Fruit fly (Drosophila melanogaster) whole organism, prepupa: ENCODE results near the gene CG46320.

Source experiments
- Blimp-1 ChIP-seq: fragments of 200-800 bp; sonication (Bioruptor generic); optimal IDR thresholded peaks from 3 replicates; lab custom pipeline; 2017; ENCODE audit warnings: missing biosample characterization, missing genetic modification characterization, mild to moderate bottlenecking, moderate library complexity, missing genetic modification reagents
- CG10631 ChIP-seq: fragments of 200-800 bp; sonication (Bioruptor generic); optimal IDR thresholded peaks from 2 replicates; lab custom pipeline; 2016; ENCODE audit warnings: missing biosample characterization, missing genetic modification characterization
- CG10669 ChIP-seq: fragments of 200-800 bp; sonication (Bioruptor generic); optimal IDR thresholded peaks from 3 replicates; lab custom pipeline; 2018; ENCODE audit warnings: missing biosample characterization, mild to moderate bottlenecking, missing genetic modification characterization, moderate library complexity
- CG11762 ChIP-seq: fragments of 200-800 bp; sonication (Bioruptor generic); optimal IDR thresholded peaks from 3 replicates; lab custom pipeline; 2016; ENCODE audit warnings: missing biosample characterization, missing genetic modification characterization; ENCODE audit not compliant: insufficient read depth
- CG15336 ChIP-seq: fragments of 200-800 bp; sonication (Bioruptor generic); IDR thresholded peaks from 2 replicates; pipeline ENCODE4 v1.3.6; 2022; ENCODE audit warnings: missing biosample characterization, missing genetic modification characterization
- CG1621 ChIP-seq: fragments of 200-800 bp; sonication (Bioruptor generic); optimal IDR thresholded peaks from 3 replicates; lab custom pipeline; 2018; ENCODE audit warnings: missing biosample characterization, mild to moderate bottlenecking, missing genetic modification characterization
- CG3032 ChIP-seq: fragments of 200-800 bp; optimal IDR thresholded peaks from 2 replicates; lab custom pipeline; 2019; ENCODE audit warnings: missing biosample characterization, mild to moderate bottlenecking, missing genetic modification characterization, moderate library complexity
- CG32006 ChIP-seq: fragments of 200-800 bp; sonication (Bioruptor generic); optimal IDR thresholded peaks from 3 replicates; lab custom pipeline; 2017; ENCODE audit warnings: missing biosample characterization, mild to moderate bottlenecking, missing genetic modification characterization
- CG34406 ChIP-seq: fragments of 200-800 bp; sonication (Bioruptor generic); optimal IDR thresholded peaks from 3 replicates; lab custom pipeline; 2016; ENCODE audit warnings: missing biosample characterization, missing genetic modification characterization
- CG3919 ChIP-seq: fragments of 200-800 bp; sonication (Bioruptor generic); optimal IDR thresholded peaks from 3 replicates; lab custom pipeline; 2016; ENCODE audit warnings: missing biosample characterization, missing genetic modification characterization
- CG4318 ChIP-seq: fragments of 200-800 bp; sonication (Bioruptor generic); optimal IDR thresholded peaks from 3 replicates; lab custom pipeline; 2017; ENCODE audit warnings: missing biosample characterization, mild to moderate bottlenecking, missing genetic modification characterization
- CG6163 ChIP-seq: fragments of 200-800 bp; sonication (Bioruptor generic); IDR thresholded peaks from 3 replicates; pipeline ENCODE4 v1.3.6; 2022; ENCODE audit warnings: missing biosample characterization, missing genetic modification characterization
- CG6276 ChIP-seq: fragments of 200-800 bp; sonication (Bioruptor generic); optimal IDR thresholded peaks from 2 replicates; lab custom pipeline; 2017; ENCODE audit warnings: missing biosample characterization, mild to moderate bottlenecking, missing genetic modification characterization
- CG6792 ChIP-seq: fragments of 200-800 bp; sonication (Bioruptor generic); optimal IDR thresholded peaks from 3 replicates; lab custom pipeline; 2016; ENCODE audit warnings: missing biosample characterization, missing genetic modification characterization
- CG6808 ChIP-seq: fragments of 200-800 bp; sonication (Bioruptor generic); optimal IDR thresholded peaks from 3 replicates; lab custom pipeline; 2017; ENCODE audit warnings: missing biosample characterization, missing genetic modification characterization, mild to moderate bottlenecking, moderate library complexity, missing genetic modification reagents
- CG6854 ChIP-seq: fragments of 200-800 bp; sonication (Bioruptor generic); optimal IDR thresholded peaks from 2 replicates; lab custom pipeline; 2017; ENCODE audit warnings: missing biosample characterization, mild to moderate bottlenecking, missing genetic modification characterization
- CG8119 ChIP-seq: fragments of 200-800 bp; sonication (Bioruptor generic); IDR thresholded peaks from 3 replicates; pipeline ENCODE4 v1.3.6; 2022; ENCODE audit warnings: missing biosample characterization, missing genetic modification characterization
- CG8632 ChIP-seq: fragments of 200-800 bp; sonication (Bioruptor generic); optimal IDR thresholded peaks from 3 replicates; lab custom pipeline; 2016; ENCODE audit warnings: missing biosample characterization, missing genetic modification characterization
- CG9139 ChIP-seq: fragments of 200-800 bp; sonication (Bioruptor generic); optimal IDR thresholded peaks from 3 replicates; lab custom pipeline; 2017; ENCODE audit warnings: missing biosample characterization, mild to moderate bottlenecking, missing genetic modification characterization
- Eip75B ChIP-seq: fragments of 200-800 bp; sonication (Bioruptor generic); optimal IDR thresholded peaks from 3 replicates; lab custom pipeline; 2016; ENCODE audit warnings: missing biosample characterization, missing genetic modification characterization
- Eip78C ChIP-seq: fragments of 200-800 bp; sonication (Bioruptor generic); peaks from one replicate; lab custom pipeline; 2016; ENCODE audit warnings: missing biosample characterization, missing genetic modification characterization
- Eip93F ChIP-seq: fragments of 200-800 bp; sonication (Bioruptor generic); optimal IDR thresholded peaks from 2 replicates; lab custom pipeline; 2016; ENCODE audit warnings: missing biosample characterization, mild to moderate bottlenecking, missing genetic modification characterization
- Ets96B ChIP-seq: fragments of 200-800 bp; optimal IDR thresholded peaks from 2 replicates; lab custom pipeline; 2019; ENCODE audit warnings: missing biosample characterization, mild to moderate bottlenecking, missing genetic modification characterization, moderate library complexity
- Gug ChIP-seq: fragments of 200-800 bp; sonication (Bioruptor generic); IDR thresholded peaks from 2 replicates; pipeline ENCODE4 v1.3.6; 2022; ENCODE audit warnings: missing biosample characterization, missing genetic modification characterization
- Hr38 ChIP-seq: sonication (Bioruptor generic); optimal IDR thresholded peaks from 2 replicates; lab custom pipeline; 2016; ENCODE audit warnings: missing biosample characterization, missing genetic modification characterization
- Hr39 ChIP-seq: fragments of 200-800 bp; sonication (Bioruptor generic); optimal IDR thresholded peaks from 2 replicates; lab custom pipeline; 2016; ENCODE audit warnings: missing biosample characterization, missing genetic modification characterization
- Hr4 ChIP-seq: fragments of 200-800 bp; sonication (Bioruptor generic); optimal IDR thresholded peaks from 3 replicates; lab custom pipeline; 2016; ENCODE audit warnings: missing biosample characterization, missing genetic modification characterization
- Lpt ChIP-seq: fragments of 200-800 bp; sonication (Bioruptor generic); optimal IDR thresholded peaks from 3 replicates; lab custom pipeline; 2016; ENCODE audit warnings: missing biosample characterization, missing genetic modification characterization
- Met ChIP-seq: fragments of 200-800 bp; sonication (Bioruptor generic); optimal IDR thresholded peaks from 3 replicates; lab custom pipeline; 2016; ENCODE audit warnings: missing biosample characterization, missing genetic modification characterization
- OdsH ChIP-seq: fragments of 200-800 bp; sonication (Bioruptor generic); optimal IDR thresholded peaks from 3 replicates; lab custom pipeline; 2016; ENCODE audit warnings: missing biosample characterization, missing genetic modification characterization
- Smox ChIP-seq: fragments of 200-800 bp; sonication (Bioruptor generic); optimal IDR thresholded peaks from 3 replicates; lab custom pipeline; 2016; ENCODE audit warnings: missing biosample characterization, missing genetic modification characterization
- Sox15 ChIP-seq: fragments of 200-800 bp; sonication (Bioruptor generic); optimal IDR thresholded peaks from 3 replicates; lab custom pipeline; 2016; ENCODE audit warnings: missing biosample characterization, missing genetic modification characterization
- acj6 ChIP-seq: fragments of 200-800 bp; sonication (Bioruptor generic); optimal IDR thresholded peaks from 3 replicates; lab custom pipeline; 2016; ENCODE audit warnings: missing biosample characterization, missing genetic modification characterization
- cyc ChIP-seq: fragments of 200-800 bp; sonication (Bioruptor generic); optimal IDR thresholded peaks from 3 replicates; lab custom pipeline; 2016; ENCODE audit warnings: missing biosample characterization, missing genetic modification characterization
- dac ChIP-seq: fragments of 200-800 bp; sonication (Bioruptor generic); optimal IDR thresholded peaks from 2 replicates; lab custom pipeline; 2017; ENCODE audit warnings: missing biosample characterization, mild to moderate bottlenecking, missing genetic modification characterization
- dsx ChIP-seq: fragments of 200-800 bp; optimal IDR thresholded peaks from 3 replicates; lab custom pipeline; 2019; ENCODE audit warnings: missing biosample characterization, mild to moderate bottlenecking, missing genetic modification characterization, moderate library complexity; ENCODE audit not compliant: poor library complexity, severe bottlenecking
- eg ChIP-seq: fragments of 200-800 bp; sonication (Bioruptor generic); IDR thresholded peaks from 3 replicates; pipeline ENCODE4 v1.3.6; 2022; ENCODE audit warnings: missing biosample characterization, missing genetic modification characterization
- esn ChIP-seq: fragments of 200-800 bp; sonication (Bioruptor generic); optimal IDR thresholded peaks from 2 replicates; lab custom pipeline; 2016; ENCODE audit warnings: missing biosample characterization, mild to moderate bottlenecking, missing genetic modification characterization, moderate library complexity
- fd59A ChIP-seq: fragments of 200-800 bp; sonication (Bioruptor generic); optimal IDR thresholded peaks from 2 replicates; lab custom pipeline; 2017; ENCODE audit warnings: missing biosample characterization, mild to moderate bottlenecking, missing genetic modification characterization, missing genetic modification reagents
- fd85E ChIP-seq: fragments of 200-800 bp; sonication (Bioruptor generic); optimal IDR thresholded peaks from 3 replicates; lab custom pipeline; 2016; ENCODE audit warnings: missing biosample characterization, missing genetic modification characterization
- net ChIP-seq: fragments of 200-800 bp; sonication (Bioruptor generic); optimal IDR thresholded peaks from 3 replicates; lab custom pipeline; 2016; ENCODE audit warnings: missing biosample characterization, missing genetic modification characterization
- pdm3 ChIP-seq: fragments of 200-800 bp; sonication (Bioruptor generic); optimal IDR thresholded peaks from 3 replicates; lab custom pipeline; 2016; ENCODE audit warnings: missing biosample characterization, missing genetic modification characterization
- spab ChIP-seq: fragments of 200-800 bp; sonication (Bioruptor generic); optimal IDR thresholded peaks from 2 replicates; lab custom pipeline; 2017; ENCODE audit warnings: missing biosample characterization, mild to moderate bottlenecking, missing genetic modification characterization, missing genetic modification reagents
- ss ChIP-seq, 2 experiments: fragments of 200-800 bp; sonication (Bioruptor generic); optimal IDR thresholded peaks; 2 replicates in 1 of 2; 3 replicates in 1 of 2; lab custom pipeline; 2017 to 2018; ENCODE audit warnings: mild to moderate bottlenecking in 2 of 2, missing biosample characterization in 2 of 2, missing genetic modification characterization in 2 of 2, moderate library complexity in 1 of 2
- svp ChIP-seq: fragments of 200-800 bp; sonication (Bioruptor generic); peaks from one replicate; lab custom pipeline; 2016; ENCODE audit warnings: missing biosample characterization, missing genetic modification characterization
- topi ChIP-seq: fragments of 200-800 bp; sonication (Bioruptor generic); optimal IDR thresholded peaks from 3 replicates; lab custom pipeline; 2016; ENCODE audit warnings: missing biosample characterization, missing genetic modification characterization
- vri ChIP-seq: fragments of 200-800 bp; sonication (Bioruptor generic); optimal IDR thresholded peaks from 3 replicates; lab custom pipeline; 2016; ENCODE audit warnings: missing biosample characterization, mild to moderate bottlenecking, missing genetic modification characterization

The CG46320 gene

dm6 chr3L:5770113-5770798 is 106.3 kb downstream of the CG46320 start (continued):
- TF ChIP-seq fd59A (GFP tag; lab: Kevin White, UChicago) (peak; percentile 62), CG34406 (GFP tag; lab: Kevin White, UChicago) (peak; percentile 41), Eip75B (peak; percentile 69), CG6854 (GFP tag; lab: Kevin White, UChicago) (peak; percentile 41), Ets96B (tag; lab: Kevin White, UChicago) (peak; percentile 83), acj6 (no peak), Hr4 (no peak), CG9139 (GFP tag; lab: Kevin White, UChicago) (peak; percentile 94), Eip78C (GFP tag; lab: Kevin White, UChicago) (peak; percentile 79), Lpt (GFP tag; lab: Kevin White, UChicago) (peak; percentile 57), CG11762 (peak; percentile 53), CG3919 (GFP tag; lab: Kevin White, UChicago) (peak; percentile 12), pdm3 (GFP tag; lab: Kevin White, UChicago) (no peak), cyc (GFP tag; lab: Kevin White, UChicago) (no peak), fd85E (no peak), Hr38 (no peak), svp (GFP tag; lab: Kevin White, UChicago) (no peak), Blimp-1 (GFP tag; lab: Kevin White, UChicago) (peak; percentile 52), CG8632 (GFP tag; lab: Kevin White, UChicago) (no peak), OdsH (GFP tag; lab: Kevin White, UChicago) (no peak), CG6808 (peak; percentile 94), ss (GFP tag; optimal IDR thresholded peaks at IDR 0.05; lab: Kevin White, UChicago) (peak; percentile 94 to 97), spab (GFP tag; lab: Kevin White, UChicago) (peak; percentile 86), Hr39 (no peak), CG32006 (peak; percentile 58), vri (GFP tag; lab: Kevin White, UChicago) (peak; percentile 59)

dm6 chr3L:5770817-5771425 is 107.0 kb downstream of the CG46320 start:
- no peak for TF ChIP-seq Blimp-1 (GFP tag; lab: Kevin White, UChicago)
- peak; percentile 91 for TF ChIP-seq esn (GFP tag; lab: Kevin White, UChicago)
- no peak for TF ChIP-seq CG4318 (GFP tag; lab: Kevin White, UChicago)
- TF ChIP-seq CG9139 (GFP tag; lab: Kevin White, UChicago): no peak
- no peak for TF ChIP-seq fd85E
- peak; percentile 60; the same call in 2 of the 3 replicates for TF ChIP-seq CG6163 (GFP tag; lab: Robert Waterston, UW)
- no peak for TF ChIP-seq CG6276 (GFP tag; lab: Kevin White, UChicago)
- TF ChIP-seq Eip78C (GFP tag; lab: Kevin White, UChicago): peak; percentile 98
- TF ChIP-seq ss (GFP tag; optimal IDR thresholded peaks at IDR 0.05; lab: Kevin White, UChicago): no peak
- peak; percentile 89 for TF ChIP-seq topi
- TF ChIP-seq eg (GFP tag; lab: Robert Waterston, UW): peak; percentile 73
- peak; percentile 55 for TF ChIP-seq Eip93F (GFP tag; lab: Kevin White, UChicago)
- peak; percentile 63 for TF ChIP-seq Sox15 (GFP tag; lab: Kevin White, UChicago)
- TF ChIP-seq Hr38: no peak
- peak; percentile 93 for TF ChIP-seq svp (GFP tag; lab: Kevin White, UChicago)
- no peak for TF ChIP-seq OdsH (GFP tag; lab: Kevin White, UChicago)
- TF ChIP-seq CG10669: no peak
- peak; percentile 51 for TF ChIP-seq CG1621 (tag; lab: Kevin White, UChicago)
- peak; percentile 74 for TF ChIP-seq CG15336
- peak; percentile 90 for TF ChIP-seq CG32006
- peak; percentile 29; the same call in 1 of the 2 replicates for TF ChIP-seq Gug
- TF ChIP-seq CG6808: no peak
- TF ChIP-seq CG11762: peak; percentile 80
- peak; percentile 82 for TF ChIP-seq CG8119 (GFP tag; lab: Robert Waterston, UW)
- TF ChIP-seq net (GFP tag; lab: Kevin White, UChicago): no peak
- peak; percentile 82 for TF ChIP-seq CG3032
- peak; percentile 86 for TF ChIP-seq CG10631
- no peak for TF ChIP-seq Met (GFP tag; lab: Kevin White, UChicago)
- TF ChIP-seq dac: no peak
- peak; percentile 85 for TF ChIP-seq CG6792 (GFP tag; lab: Kevin White, UChicago)
- peak; percentile 78 for TF ChIP-seq dsx (GFP tag; lab: Kevin White, UChicago)
- TF ChIP-seq pdm3 (GFP tag; lab: Kevin White, UChicago): no peak
- no peak for TF ChIP-seq Smox (GFP tag; lab: Kevin White, UChicago)
- TF ChIP-seq Hr39: peak; percentile 85
